Worm (Caenorhabditis elegans): Measurements from ENCODE around the gene pfas-1.

DNA sequence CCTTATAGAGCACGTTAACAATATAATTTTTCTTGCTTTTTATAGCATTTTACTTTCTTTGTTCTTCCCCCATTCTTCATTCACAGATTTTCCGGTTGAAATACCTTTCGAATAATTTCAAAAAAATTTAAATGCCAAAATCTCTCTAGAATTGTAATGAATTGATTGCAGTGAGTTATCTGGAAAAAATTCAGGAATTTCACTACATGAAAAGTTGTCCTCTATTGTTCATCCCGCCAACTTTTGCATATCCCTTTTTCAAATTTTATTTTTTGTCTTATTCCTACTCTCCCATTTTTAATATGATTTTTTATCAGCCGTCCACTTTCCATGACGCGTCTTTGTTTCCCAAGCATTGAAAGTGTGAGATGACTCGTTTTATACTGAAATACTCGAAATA is 10.3 kb upstream of the pfas-1 start:
- TF ChIP-seq sea-2 (GFP tag; optimal IDR thresholded peaks at IDR 0.05) (no peak), nfya-1 (tag; optimal IDR thresholded peaks at IDR 0.05; ENCODE audit: insufficient read depth) (no peak), nhr-25 (tag; optimal IDR thresholded peaks at IDR 0.05) (no peak), pha-4 (tag; optimal IDR thresholded peaks at IDR 0.05) (no peak), skn-1 (tag; optimal IDR thresholded peaks at IDR 0.05) (no peak), daf-12 (tag; optimal IDR thresholded peaks at IDR 0.05) (no peak), nhr-77 (tag; optimal IDR thresholded peaks at IDR 0.05) (no peak), hmg-11 (tag; optimal IDR thresholded peaks at IDR 0.05) (no peak), ceh-28 (tag; optimal IDR thresholded peaks at IDR 0.05) (no peak), mdl-1 (tag; optimal IDR thresholded peaks at IDR 0.05) (no peak), unc-62 (GFP tag; optimal IDR thresholded peaks at IDR 0.05) (no peak), ama-1 (optimal IDR thresholded peaks at IDR 0.05) (no peak), jun-1 (tag; optimal IDR thresholded peaks at IDR 0.05) (no peak)
